Fruit fly (Drosophila melanogaster): ENCODE results near the gene BomT3.
A peak's percentile ranks its signal among the peaks of the same experiment; 100 is the strongest.

BomT3 gene

DNA sequence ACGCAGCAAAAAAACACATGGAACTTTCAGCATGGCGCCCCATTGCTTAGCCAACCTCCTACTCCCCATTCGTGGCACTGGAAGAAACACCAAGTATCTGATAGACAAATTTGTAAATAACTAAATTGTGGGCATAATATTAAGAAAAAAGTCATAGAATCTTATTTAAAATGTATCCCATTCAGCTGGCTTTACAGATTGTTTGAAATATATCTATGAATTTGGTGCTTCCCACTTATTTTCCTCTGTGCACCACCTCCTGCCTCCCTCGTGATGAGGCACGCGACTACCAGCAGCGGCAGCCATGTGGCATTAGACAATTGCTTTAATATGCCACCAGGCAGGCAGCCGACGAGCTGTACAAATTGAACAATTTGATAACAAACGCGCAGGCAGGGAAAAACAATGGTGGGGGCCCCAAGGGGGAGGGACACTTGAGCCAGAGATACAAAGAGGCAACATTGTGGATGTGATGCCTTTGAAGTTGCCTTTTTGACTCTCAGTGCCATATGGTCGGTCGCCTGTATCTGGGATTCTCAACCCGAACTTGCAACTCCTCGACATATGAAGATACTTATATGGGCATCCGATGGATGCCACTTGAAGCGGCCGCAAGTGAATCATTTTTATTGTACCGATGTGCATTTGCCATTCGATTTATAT is 36.9 kb downstream of the BomT3 start:
- no peak for TF ChIP-seq Dll (optimal IDR thresholded peaks at IDR 0.05)
- TF ChIP-seq CG8478 (optimal IDR thresholded peaks at IDR 0.05) = no peak
- TF ChIP-seq EcR (GFP tag; optimal IDR thresholded peaks at IDR 0.05) = no peak
- no peak for TF ChIP-seq pan (optimal IDR thresholded peaks at IDR 0.05)
- TF ChIP-seq usp (GFP tag; optimal IDR thresholded peaks at IDR 0.05) = no peak
- TF ChIP-seq psq (optimal IDR thresholded peaks at IDR 0.05) = no peak

DNA sequence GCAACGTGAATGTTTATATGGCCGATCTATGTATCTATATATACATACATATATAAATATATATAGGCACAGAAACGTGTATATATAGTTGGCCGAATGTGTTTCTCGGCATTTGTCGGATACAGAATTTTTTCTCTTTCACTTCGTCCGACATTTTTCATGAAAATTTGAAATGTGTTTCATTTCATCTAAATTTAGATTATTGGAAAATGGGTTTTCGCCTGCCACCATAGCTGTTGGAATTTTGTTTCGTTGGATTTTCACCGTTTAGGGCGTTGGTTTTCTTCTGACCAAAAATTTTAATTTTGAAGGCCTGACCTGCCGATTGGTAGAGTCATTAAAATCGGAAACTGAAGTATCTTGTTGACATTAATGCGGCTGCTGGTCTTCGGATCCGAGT is 38.8 kb downstream of the BomT3 start:
- TF ChIP-seq Dll (optimal IDR thresholded peaks at IDR 0.05) (no peak), usp (GFP tag; optimal IDR thresholded peaks at IDR 0.05) (no peak), EcR (GFP tag; optimal IDR thresholded peaks at IDR 0.05) (no peak), psq (optimal IDR thresholded peaks at IDR 0.05) (no peak), CG8478 (optimal IDR thresholded peaks at IDR 0.05) (no peak)

DNA sequence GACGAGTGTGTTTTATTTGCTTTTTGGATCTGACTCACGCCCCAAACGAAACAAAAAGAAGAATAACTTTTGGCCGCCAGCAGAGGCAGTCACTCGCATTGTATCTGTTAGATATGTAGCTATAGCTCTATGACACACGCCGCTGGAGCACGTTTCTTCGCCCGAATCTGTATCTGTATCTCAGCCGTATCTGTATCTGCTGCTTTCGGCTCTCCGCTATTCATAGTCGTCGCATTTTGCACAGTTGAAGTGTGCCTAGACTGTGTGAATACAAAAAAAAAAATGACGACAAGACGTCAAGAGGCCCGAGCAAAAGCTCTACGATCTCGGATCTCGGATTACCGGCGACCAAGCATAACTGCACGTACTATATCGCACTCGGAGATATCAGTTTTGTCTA is 39.5 kb downstream of the BomT3 start:
- no peak for TF ChIP-seq CG8478 (optimal IDR thresholded peaks at IDR 0.05)
- TF ChIP-seq psq (optimal IDR thresholded peaks at IDR 0.05) = no peak
- TF ChIP-seq Dll (optimal IDR thresholded peaks at IDR 0.05) = no peak
- TF ChIP-seq pan (optimal IDR thresholded peaks at IDR 0.05) = no peak
- TF ChIP-seq EcR (GFP tag; optimal IDR thresholded peaks at IDR 0.05) = no peak
- TF ChIP-seq usp (GFP tag; optimal IDR thresholded peaks at IDR 0.05) = no peak

DNA sequence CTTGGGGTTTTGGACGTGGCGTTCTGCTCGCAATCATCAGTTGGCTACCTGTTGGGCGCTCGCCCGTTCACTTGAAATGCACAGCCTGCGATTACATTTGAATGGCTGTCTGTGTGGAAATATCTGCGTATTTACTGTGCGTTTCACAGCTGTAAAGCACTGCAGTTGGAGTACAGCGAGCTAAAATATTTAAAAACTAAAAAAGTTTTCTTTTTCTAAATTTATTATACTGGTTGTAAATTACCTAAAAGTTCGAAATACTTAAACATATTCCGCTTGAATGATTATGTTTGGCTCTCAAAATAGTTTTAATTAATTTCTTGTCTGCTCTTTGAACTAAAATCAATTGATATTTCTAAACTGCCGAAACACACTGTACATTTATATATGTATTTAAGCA is 40.0 kb downstream of the BomT3 start:
- no peak for TF ChIP-seq usp (GFP tag; optimal IDR thresholded peaks at IDR 0.05)
- no peak for TF ChIP-seq Dll (optimal IDR thresholded peaks at IDR 0.05)
- no peak for TF ChIP-seq CG8478 (optimal IDR thresholded peaks at IDR 0.05)
- no peak for TF ChIP-seq pan (optimal IDR thresholded peaks at IDR 0.05)
- TF ChIP-seq EcR (GFP tag; optimal IDR thresholded peaks at IDR 0.05) = no peak
- TF ChIP-seq psq (optimal IDR thresholded peaks at IDR 0.05) = no peak

DNA sequence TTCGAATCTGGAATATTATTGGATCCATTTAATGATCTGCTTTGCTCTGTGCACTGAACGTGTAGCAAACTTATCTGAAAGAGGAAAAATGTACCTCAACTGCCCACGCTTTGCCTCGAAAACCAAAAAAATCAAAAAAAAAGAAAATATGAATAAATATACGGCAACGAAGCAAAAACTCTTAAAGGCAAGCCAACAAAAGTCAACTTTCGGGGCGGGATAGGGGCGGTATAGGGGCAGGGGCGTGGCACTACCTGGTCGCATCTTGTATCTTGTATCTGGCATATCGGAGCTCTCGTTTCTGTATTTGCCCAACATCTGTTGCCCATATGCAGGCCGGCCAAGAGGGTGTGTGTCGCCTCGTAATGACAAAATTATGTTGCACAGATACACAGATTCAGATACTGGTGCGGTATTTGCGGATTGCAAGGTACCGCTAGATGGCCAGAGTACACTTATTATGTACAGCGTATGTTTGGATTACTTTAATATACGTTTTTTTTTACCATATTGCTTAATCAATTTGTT is 41.7 kb downstream of the BomT3 start:
- TF ChIP-seq usp (GFP tag; optimal IDR thresholded peaks at IDR 0.05) (no peak), pan (optimal IDR thresholded peaks at IDR 0.05) (no peak), Dll (optimal IDR thresholded peaks at IDR 0.05) (no peak), psq (optimal IDR thresholded peaks at IDR 0.05) (no peak), CG8478 (optimal IDR thresholded peaks at IDR 0.05) (no peak), EcR (GFP tag; optimal IDR thresholded peaks at IDR 0.05) (no peak)

DNA sequence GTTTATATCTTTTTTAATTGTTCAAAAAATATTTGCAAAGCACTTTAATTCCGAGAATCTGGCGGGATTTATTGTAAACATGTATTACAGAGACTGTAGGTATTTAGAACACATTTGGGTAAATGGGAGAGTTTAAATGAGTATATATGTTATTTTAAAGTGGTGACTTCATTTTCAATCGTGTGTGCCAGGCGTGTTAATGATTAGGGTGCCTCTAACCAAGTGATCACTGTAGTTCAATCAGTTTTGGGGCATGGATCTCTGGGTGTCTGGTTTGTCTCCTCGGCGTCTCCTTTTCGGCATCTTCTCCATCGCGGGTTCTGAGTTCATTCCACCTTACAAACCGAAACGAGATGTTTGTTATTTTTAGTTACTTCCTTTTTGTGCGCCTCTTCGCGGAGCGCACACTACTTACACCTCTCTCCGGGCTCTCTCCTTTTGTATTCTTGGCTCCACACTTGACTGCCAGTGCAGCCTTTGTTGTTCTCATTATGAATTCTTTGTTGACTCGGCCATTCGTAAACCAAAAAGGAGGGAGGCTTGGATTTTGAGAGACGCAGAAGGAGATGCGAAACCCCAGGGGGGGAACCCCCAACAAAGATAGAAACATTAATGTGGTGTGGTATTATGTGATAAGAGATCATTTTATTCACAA is 42.3 kb downstream of the BomT3 start:
- no peak for TF ChIP-seq Dll (optimal IDR thresholded peaks at IDR 0.05)
- peak; percentile 8 to 74 for TF ChIP-seq EcR (GFP tag; optimal IDR thresholded peaks at IDR 0.05)

DNA sequence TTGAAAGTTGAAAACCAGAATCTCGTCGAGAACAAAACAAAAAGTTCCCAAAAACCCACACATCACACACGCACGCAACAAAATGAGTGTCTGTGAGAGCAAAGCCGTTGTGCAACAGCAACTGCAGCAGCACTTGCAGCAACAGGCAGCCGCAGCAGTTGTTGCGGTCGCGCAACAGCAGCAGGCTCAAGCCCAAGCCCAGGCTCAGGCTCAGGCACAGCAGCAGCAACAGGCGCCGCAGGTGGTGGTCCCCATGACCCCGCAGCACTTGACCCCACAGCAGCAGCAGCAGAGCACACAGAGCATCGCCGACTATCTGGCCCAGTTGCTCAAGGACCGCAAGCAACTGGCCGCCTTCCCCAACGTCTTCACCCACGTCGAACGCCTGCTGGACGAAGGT is 43.2 kb downstream of the BomT3 start:
- TF ChIP-seq CG8478 (optimal IDR thresholded peaks at IDR 0.05) (no peak), EcR (GFP tag; optimal IDR thresholded peaks at IDR 0.05) (no peak), psq (optimal IDR thresholded peaks at IDR 0.05) (no peak), pan (optimal IDR thresholded peaks at IDR 0.05) (no peak), Dll (optimal IDR thresholded peaks at IDR 0.05) (no peak), usp (GFP tag; optimal IDR thresholded peaks at IDR 0.05) (no peak)

DNA sequence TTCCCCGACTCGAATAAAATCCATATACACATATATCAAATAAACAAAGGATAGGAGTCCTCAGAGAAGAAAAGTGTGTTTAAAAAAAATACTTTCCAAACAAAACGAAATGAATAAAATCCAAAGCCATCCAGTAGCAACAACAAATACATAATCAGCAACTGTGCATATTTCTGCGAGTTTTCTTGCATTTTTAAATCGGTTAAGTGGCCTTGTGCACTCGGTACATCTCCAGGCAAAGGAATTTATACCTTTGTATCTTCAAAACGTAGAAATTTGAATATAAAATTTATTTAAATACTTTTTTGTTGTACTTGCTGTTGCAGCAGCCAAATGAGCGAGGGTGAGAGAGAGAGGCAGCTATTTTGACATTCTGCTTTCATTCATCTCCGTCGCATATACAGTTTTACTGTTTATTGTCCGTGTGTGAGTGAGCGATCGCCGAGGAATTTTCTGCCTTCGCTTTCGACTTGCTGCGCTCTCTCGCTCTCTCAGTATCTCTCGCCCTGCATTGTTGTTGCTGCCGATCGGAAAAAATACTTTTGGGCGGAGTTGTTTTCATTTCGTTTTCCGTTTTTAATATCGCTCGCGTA is 43.8 kb downstream of the BomT3 start:
- no peak for TF ChIP-seq Dll (optimal IDR thresholded peaks at IDR 0.05)
- TF ChIP-seq CG8478 (optimal IDR thresholded peaks at IDR 0.05) = no peak
- TF ChIP-seq pan (optimal IDR thresholded peaks at IDR 0.05) = no peak
- no peak for TF ChIP-seq psq (optimal IDR thresholded peaks at IDR 0.05)
- TF ChIP-seq EcR (GFP tag; optimal IDR thresholded peaks at IDR 0.05) = no peak
- no peak for TF ChIP-seq usp (GFP tag; optimal IDR thresholded peaks at IDR 0.05)

DNA sequence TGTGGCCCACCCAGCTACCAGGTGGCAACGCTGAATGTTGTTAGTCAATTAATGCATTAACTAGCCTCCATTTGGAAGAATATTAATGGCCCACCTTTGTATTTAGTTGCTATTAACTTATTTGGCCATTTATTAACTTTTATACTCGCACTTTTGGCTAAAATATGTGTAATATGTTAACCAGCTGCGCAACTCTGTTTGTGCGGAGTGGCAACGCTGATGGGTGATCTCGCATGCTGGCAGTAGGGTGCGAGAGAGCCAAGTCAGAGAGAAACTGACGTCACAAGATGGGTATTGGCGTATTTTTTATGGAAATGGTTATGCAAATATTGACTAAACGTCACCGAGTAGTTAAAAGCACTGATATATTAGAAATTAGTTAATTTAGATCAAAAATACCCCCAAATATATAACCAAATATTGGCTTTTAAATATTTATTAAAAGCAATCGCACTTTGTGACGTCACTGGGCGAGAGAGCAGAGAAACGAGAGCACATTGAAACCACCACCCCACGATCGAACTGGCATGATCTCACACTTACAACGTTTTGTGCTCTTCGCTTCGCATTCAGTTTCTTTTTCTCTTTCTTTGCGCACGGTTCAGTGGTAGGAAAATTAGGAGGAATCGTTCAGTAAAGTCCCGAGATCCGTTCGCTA is 44.4 kb downstream of the BomT3 start, which contains the start of gene how:
Gene how (plus strand): TSS at position 567 of the 658 bp plus-strand sequence.
- no peak for TF ChIP-seq psq (optimal IDR thresholded peaks at IDR 0.05)
- no peak for TF ChIP-seq usp (GFP tag; optimal IDR thresholded peaks at IDR 0.05)
- TF ChIP-seq pan (optimal IDR thresholded peaks at IDR 0.05) = no peak
- TF ChIP-seq EcR (GFP tag; optimal IDR thresholded peaks at IDR 0.05) = no peak
- TF ChIP-seq Dll (optimal IDR thresholded peaks at IDR 0.05) = peak; percentile 43
- TF ChIP-seq CG8478 (optimal IDR thresholded peaks at IDR 0.05) = no peak

DNA sequence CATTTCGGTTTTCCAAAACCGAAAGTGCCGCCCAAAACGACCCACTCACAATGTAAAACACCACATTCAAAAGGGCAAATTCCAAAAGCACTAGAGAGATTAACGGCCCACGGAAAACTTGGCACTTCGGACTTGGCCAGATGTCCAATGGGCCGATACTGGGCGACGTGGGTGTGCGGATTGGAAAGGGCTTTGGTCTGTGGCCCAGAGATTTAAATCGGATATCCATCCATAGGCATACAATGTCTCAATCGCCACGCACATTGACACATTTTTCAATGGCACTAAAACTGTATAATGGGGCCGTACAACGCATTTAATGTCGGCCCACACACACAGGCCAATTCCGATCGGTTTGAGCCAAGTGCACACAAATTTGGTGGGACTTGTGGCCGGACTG is 45.8 kb downstream of the BomT3 start:
- TF ChIP-seq CG8478 (optimal IDR thresholded peaks at IDR 0.05) = no peak
- no peak for TF ChIP-seq EcR (GFP tag; optimal IDR thresholded peaks at IDR 0.05)
- TF ChIP-seq usp (GFP tag; optimal IDR thresholded peaks at IDR 0.05) = no peak
- no peak for TF ChIP-seq Dll (optimal IDR thresholded peaks at IDR 0.05)
- no peak for TF ChIP-seq psq (optimal IDR thresholded peaks at IDR 0.05)
- no peak for TF ChIP-seq pan (optimal IDR thresholded peaks at IDR 0.05)

DNA sequence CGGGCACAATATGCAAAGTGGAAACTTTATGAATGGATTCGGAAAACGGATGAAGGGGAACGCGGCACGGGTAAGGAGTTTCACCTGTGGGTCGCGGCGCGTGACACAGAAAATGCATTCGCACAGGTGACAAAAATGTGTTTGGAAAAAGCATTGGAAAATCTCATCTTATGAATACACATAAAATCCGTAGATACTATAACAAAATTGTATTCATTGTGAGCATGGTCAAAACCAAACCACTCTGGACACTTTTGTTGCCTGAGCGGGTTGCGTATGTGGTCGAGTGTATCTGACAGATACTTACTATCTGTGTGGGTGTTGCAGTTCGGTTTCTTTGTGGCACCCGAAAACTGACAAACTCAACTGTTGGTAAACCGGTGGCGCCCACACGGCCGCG is 46.7 kb downstream of the BomT3 start:
- TF ChIP-seq CG8478 (optimal IDR thresholded peaks at IDR 0.05) (no peak), psq (optimal IDR thresholded peaks at IDR 0.05) (no peak), pan (optimal IDR thresholded peaks at IDR 0.05) (no peak), EcR (GFP tag; optimal IDR thresholded peaks at IDR 0.05) (no peak), Dll (optimal IDR thresholded peaks at IDR 0.05) (no peak), usp (GFP tag; optimal IDR thresholded peaks at IDR 0.05) (no peak)

DNA sequence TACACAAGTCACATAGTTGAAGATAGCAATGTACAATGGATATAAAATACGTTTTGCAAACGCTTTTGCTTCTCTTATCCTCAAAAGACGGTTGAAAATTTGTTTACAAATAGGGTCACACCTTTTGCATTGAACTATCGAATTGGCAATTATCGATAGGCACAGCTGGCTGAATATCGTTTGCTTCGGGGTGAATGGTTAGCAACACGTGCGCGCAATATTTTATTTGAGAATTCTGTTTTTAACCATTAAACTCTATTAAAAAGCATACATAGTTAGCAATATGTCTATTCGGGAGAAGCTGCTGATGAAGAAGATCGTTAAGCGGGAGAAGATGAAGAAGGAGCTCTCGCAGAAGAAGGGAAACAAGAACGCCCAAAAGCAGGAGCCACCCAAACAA is 50.6 kb downstream of the BomT3 start:
- TF ChIP-seq CG8478 (optimal IDR thresholded peaks at IDR 0.05) = no peak
- TF ChIP-seq Dll (optimal IDR thresholded peaks at IDR 0.05) = no peak
- TF ChIP-seq psq (optimal IDR thresholded peaks at IDR 0.05) = no peak
- no peak for TF ChIP-seq EcR (GFP tag; optimal IDR thresholded peaks at IDR 0.05)
- TF ChIP-seq usp (GFP tag; optimal IDR thresholded peaks at IDR 0.05) = no peak
- TF ChIP-seq pan (optimal IDR thresholded peaks at IDR 0.05) = no peak
